Worm (Caenorhabditis elegans) whole organism, midembryonic: Measurements from ENCODE around the gene nspd-2.

ENCODE experiments used
- T22C8.4 ChIP-seq: fragments of 200-800 bp; sonication (Bioruptor generic); IDR thresholded peaks from 2 replicates; pipeline ENCODE4 v1.3.6; 2022; ENCODE audit warnings: missing genetic modification characterization, missing compliant biosample characterization
- cog-1 ChIP-seq: sonication (generic microtip); optimal IDR thresholded peaks from 2 replicates; lab custom pipeline; 2016; ENCODE audit warnings: missing genetic modification characterization, missing compliant biosample characterization
- flt-1 ChIP-seq: fragments of 200-800 bp; sonication (Bioruptor generic); IDR thresholded peaks from 2 replicates; pipeline ENCODE4 v1.3.6; 2022; ENCODE audit warnings: missing genetic modification characterization, missing compliant biosample characterization
- klf-2 ChIP-seq: fragments of 200-800 bp; sonication (Bioruptor generic); conservative IDR thresholded peaks from 2 replicates; pipeline ENCODE4 v1.3.6; 2022; ENCODE audit warnings: missing genetic modification reagents, missing genetic modification characterization, missing compliant biosample characterization
- med-1 ChIP-seq: sonication (generic microtip); optimal IDR thresholded peaks from 2 replicates; lab custom pipeline; 2017; ENCODE audit warnings: missing genetic modification characterization, mild to moderate bottlenecking, missing compliant biosample characterization, antibody characterized with exemption, missing genetic modification reagents; ENCODE audit not compliant: insufficient read depth
- ref-1 ChIP-seq: fragments of 200-800 bp; sonication (Bioruptor generic); conservative IDR thresholded peaks from 2 replicates; pipeline ENCODE4 v1.3.6; 2022; ENCODE audit warnings: missing genetic modification reagents, missing genetic modification characterization, missing compliant biosample characterization
- tab-1 ChIP-seq: fragments of 200-800 bp; sonication (Bioruptor generic); IDR thresholded peaks from 2 replicates; pipeline ENCODE4 v1.3.6; 2022; ENCODE audit warnings: missing genetic modification characterization, missing compliant biosample characterization
- ztf-29 ChIP-seq: fragments of 200-800 bp; sonication (Bioruptor generic); IDR thresholded peaks from 2 replicates; pipeline ENCODE4 v1.3.6; 2022; ENCODE audit warnings: missing genetic modification reagents, missing genetic modification characterization, missing compliant biosample characterization

DNA sequence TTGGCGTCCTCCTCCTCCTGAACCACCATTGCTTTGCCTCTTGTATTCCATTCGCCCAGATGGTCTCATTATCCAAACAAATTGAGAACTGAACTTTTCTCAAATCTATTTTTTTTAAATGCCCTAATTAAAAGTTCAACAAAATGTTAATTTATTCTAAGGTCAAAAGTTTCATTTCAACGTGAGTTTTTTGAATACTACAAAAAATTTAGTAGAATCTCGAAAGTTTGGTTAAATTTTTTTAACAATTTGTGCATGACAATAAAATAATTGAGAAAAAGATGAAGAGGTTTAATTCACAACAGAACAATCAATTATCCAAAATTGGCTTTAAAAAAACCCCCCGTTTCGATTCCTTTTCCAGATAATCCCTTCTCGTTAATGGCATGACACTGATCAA, 48.1 kb downstream of the nspd-2 start, which contains the start of gene F32B6.4:
- no peak for TF ChIP-seq ztf-29 (GFP tag; lab: Robert Waterston, UW)
- no peak for TF ChIP-seq ref-1 (GFP tag; lab: Robert Waterston, UW)
- no peak for TF ChIP-seq flt-1
- no peak for TF ChIP-seq med-1
- TF ChIP-seq cog-1 (tag; lab: Kevin White, UChicago), result no peak
- TF ChIP-seq tab-1 (GFP tag; lab: Robert Waterston, UW), result no peak
- TF ChIP-seq T22C8.4 (GFP tag; lab: Robert Waterston, UW), result no peak
- no peak for TF ChIP-seq klf-2 (GFP tag; lab: Robert Waterston, UW)
